Worm (Caenorhabditis elegans) whole organism, L4 larva: Measurements from ENCODE around the gene R04D3.3.
A peak's percentile ranks its signal among the peaks of the same experiment; 100 is the strongest.

Experiments used
- F26F4.8 ChIP-seq: fragments of 200-800 bp; sonication (Bioruptor generic); conservative IDR thresholded peaks from 2 replicates; pipeline ENCODE4 v1.3.6; 2022; ENCODE audit warnings: missing genetic modification characterization, missing compliant biosample characterization
- T26A8.4 ChIP-seq: fragments of 200-800 bp; sonication (Bioruptor generic); IDR thresholded peaks from 2 replicates; pipeline ENCODE4 v1.3.6; 2022; ENCODE audit warnings: missing genetic modification characterization, missing compliant biosample characterization
- Y5F2A.4 ChIP-seq: fragments of 200-800 bp; sonication (Bioruptor generic); optimal IDR thresholded peaks from 2 replicates; lab custom pipeline; 2018; ENCODE audit warnings: mild to moderate bottlenecking, missing genetic modification characterization, missing compliant biosample characterization
- Y75B8A.6 ChIP-seq: fragments of 200-800 bp; sonication (Bioruptor generic); IDR thresholded peaks from 2 replicates; pipeline ENCODE4 v1.3.6; 2022; ENCODE audit warnings: missing genetic modification reagents, missing genetic modification characterization, missing compliant biosample characterization
- aha-1 ChIP-seq: fragments of 150-350 bp; peaks from one replicate; lab custom pipeline; 2014; ENCODE audit warnings: missing biosample characterization, missing genetic modification characterization
- ceh-20 ChIP-seq: fragments of 200-800 bp; sonication (Bioruptor generic); IDR thresholded peaks from 2 replicates; pipeline ENCODE4 v1.3.6; 2022; ENCODE audit warnings: missing genetic modification reagents, missing genetic modification characterization, missing compliant biosample characterization
- ceh-32 ChIP-seq: sonication (generic microtip); optimal IDR thresholded peaks from 2 replicates; lab custom pipeline; 2016; ENCODE audit warnings: mild to moderate bottlenecking, missing genetic modification characterization, missing compliant biosample characterization; ENCODE audit not compliant: poor library complexity
- ceh-44 ChIP-seq: fragments of 200-800 bp; sonication (Bioruptor generic); IDR thresholded peaks from 2 replicates; pipeline ENCODE4 v1.3.6; 2022; ENCODE audit warnings: missing genetic modification reagents, missing genetic modification characterization, missing compliant biosample characterization
- ceh-62 ChIP-seq: sonication (generic microtip); optimal IDR thresholded peaks from 2 replicates; lab custom pipeline; 2017; ENCODE audit warnings: missing biosample characterization, missing genetic modification characterization
- ceh-82 ChIP-seq: sonication (generic microtip); optimal IDR thresholded peaks from 2 replicates; lab custom pipeline; 2017; ENCODE audit warnings: missing biosample characterization, missing genetic modification characterization
- ces-1 ChIP-seq: fragments of 150-350 bp; sonication (generic microtip); optimal IDR thresholded peaks from 4 replicates; lab custom pipeline; 2014; ENCODE audit warnings: missing biosample characterization, missing genetic modification reagents, missing genetic modification characterization
- ctbp-1 ChIP-seq: fragments of 200-800 bp; sonication (Bioruptor generic); IDR thresholded peaks from 2 replicates; pipeline ENCODE4 v1.3.6; 2022; ENCODE audit warnings: missing genetic modification reagents, missing genetic modification characterization, missing compliant biosample characterization
- daf-12 ChIP-seq: fragments of 150-350 bp; optimal IDR thresholded peaks from 2 replicates; lab custom pipeline; 2014; ENCODE audit warnings: missing biosample characterization, missing genetic modification reagents, missing genetic modification characterization
- daf-8 ChIP-seq: fragments of 200-800 bp; sonication (Bioruptor generic); IDR thresholded peaks from 2 replicates; pipeline ENCODE4 v1.3.6; 2022; ENCODE audit warnings: missing genetic modification characterization, missing compliant biosample characterization
- dmd-6 ChIP-seq: fragments of 200-800 bp; sonication (Bioruptor generic); IDR thresholded peaks from 2 replicates; pipeline ENCODE4 v1.3.6; 2022; ENCODE audit warnings: missing genetic modification reagents, missing genetic modification characterization, missing compliant biosample characterization
- egl-43 ChIP-seq: fragments of 200-800 bp; sonication (Bioruptor generic); IDR thresholded peaks from 2 replicates; pipeline ENCODE4 v1.3.6; 2022; ENCODE audit warnings: missing genetic modification reagents, missing genetic modification characterization, missing compliant biosample characterization
- gei-8 ChIP-seq: fragments of 200-800 bp; sonication (Bioruptor generic); optimal IDR thresholded peaks from 2 replicates; lab custom pipeline; 2018; ENCODE audit warnings: mild to moderate bottlenecking, missing genetic modification characterization, missing compliant biosample characterization
- hlh-11 ChIP-seq: fragments of 200-800 bp; sonication (Bioruptor generic); optimal IDR thresholded peaks from 2 replicates; lab custom pipeline; 2018; ENCODE audit warnings: mild to moderate bottlenecking, missing genetic modification characterization, missing compliant biosample characterization
- lim-7 ChIP-seq: fragments of 200-800 bp; sonication (Bioruptor generic); IDR thresholded peaks from 2 replicates; pipeline ENCODE4 v1.3.6; 2022; ENCODE audit warnings: missing genetic modification characterization, missing compliant biosample characterization
- lin-1 ChIP-seq: fragments of 200-800 bp; sonication (Bioruptor generic); IDR thresholded peaks from 2 replicates; pipeline ENCODE4 v1.3.6; 2022; ENCODE audit warnings: missing genetic modification reagents, missing genetic modification characterization, missing compliant biosample characterization
- lin-15B ChIP-seq: fragments of 150-350 bp; sonication (generic microtip); optimal IDR thresholded peaks from 3 replicates; lab custom pipeline; 2014; ENCODE audit warnings: missing biosample characterization, missing genetic modification characterization
- lin-29 ChIP-seq: fragments of 200-800 bp; sonication (Bioruptor generic); IDR thresholded peaks from 2 replicates; pipeline ENCODE4 v1.3.6; 2022; ENCODE audit warnings: missing genetic modification reagents, missing genetic modification characterization, missing compliant biosample characterization
- lin-39 ChIP-seq: fragments of 150-350 bp; optimal IDR thresholded peaks from 2 replicates; lab custom pipeline; 2014; ENCODE audit warnings: missing biosample characterization, missing genetic modification reagents, missing genetic modification characterization
- lir-3 ChIP-seq: sonication (generic microtip); optimal IDR thresholded peaks from 2 replicates; lab custom pipeline; 2016; ENCODE audit warnings: mild to moderate bottlenecking, missing genetic modification characterization, missing compliant biosample characterization
- lsy-2 ChIP-seq, 2 experiments: fragments of 150-350 bp in 1 of 2; sonication (generic microtip) in 1 of 2; optimal IDR thresholded peaks; 2 replicates each; lab custom pipeline; 2014 to 2017; ENCODE audit warnings: missing biosample characterization in 2 of 2, missing genetic modification characterization in 2 of 2
- madf-9 ChIP-seq: fragments of 200-800 bp; sonication (Bioruptor generic); conservative IDR thresholded peaks from 2 replicates; pipeline ENCODE4 v1.3.6; 2022; ENCODE audit warnings: missing genetic modification reagents, missing genetic modification characterization, missing compliant biosample characterization
- mdt-29 ChIP-seq: fragments of 200-800 bp; sonication (Bioruptor generic); IDR thresholded peaks from 2 replicates; pipeline ENCODE4 v1.3.6; 2022; ENCODE audit warnings: missing genetic modification reagents, missing genetic modification characterization, missing compliant biosample characterization
- mep-1 ChIP-seq: fragments of 150-350 bp; sonication (generic microtip); optimal IDR thresholded peaks from 3 replicates; lab custom pipeline; 2014; ENCODE audit warnings: missing biosample characterization, missing genetic modification characterization
- mes-2 ChIP-seq: sonication (generic microtip); optimal IDR thresholded peaks from 2 replicates; lab custom pipeline; 2016; ENCODE audit warnings: missing genotype, mild to moderate bottlenecking, missing genetic modification characterization, missing compliant biosample characterization; ENCODE audit not compliant: poor library complexity, severe bottlenecking
- mxl-2 ChIP-seq: fragments of 200-800 bp; sonication (Bioruptor generic); conservative IDR thresholded peaks from 2 replicates; pipeline ENCODE4 v1.3.6; 2022; ENCODE audit warnings: missing genetic modification reagents, missing genetic modification characterization, missing compliant biosample characterization
- mxl-3 ChIP-seq: fragments of 200-800 bp; sonication (Bioruptor generic); optimal IDR thresholded peaks from 2 replicates; lab custom pipeline; 2018; ENCODE audit warnings: mild to moderate bottlenecking, missing genetic modification characterization, missing compliant biosample characterization
- nhr-111 ChIP-seq: fragments of 200-800 bp; sonication (Bioruptor generic); optimal IDR thresholded peaks from 2 replicates; lab custom pipeline; 2018; ENCODE audit warnings: mild to moderate bottlenecking, missing genetic modification characterization, missing compliant biosample characterization
- nhr-48 ChIP-seq: sonication (generic microtip); optimal IDR thresholded peaks from 2 replicates; lab custom pipeline; 2016; ENCODE audit warnings: mild to moderate bottlenecking, missing genetic modification characterization, missing compliant biosample characterization
- php-3 ChIP-seq: fragments of 200-800 bp; sonication (Bioruptor generic); IDR thresholded peaks from 2 replicates; pipeline ENCODE4 v1.3.6; 2022; ENCODE audit warnings: missing genetic modification reagents, missing genetic modification characterization, missing compliant biosample characterization
- saeg-2 ChIP-seq: fragments of 200-800 bp; sonication (Bioruptor generic); IDR thresholded peaks from 2 replicates; pipeline ENCODE4 v1.3.6; 2022; ENCODE audit warnings: missing genetic modification reagents, missing genetic modification characterization, missing compliant biosample characterization
- sdz-12 ChIP-seq: fragments of 200-800 bp; sonication (Bioruptor generic); optimal IDR thresholded peaks from 2 replicates; lab custom pipeline; 2018; ENCODE audit warnings: mild to moderate bottlenecking, missing genetic modification characterization, missing compliant biosample characterization
- set-16 ChIP-seq: fragments of 200-800 bp; sonication (Bioruptor generic); IDR thresholded peaks from 2 replicates; pipeline ENCODE4 v1.3.6; 2022; ENCODE audit warnings: missing genetic modification reagents, missing genetic modification characterization, missing compliant biosample characterization
- snpc-4 ChIP-seq: fragments of 150-350 bp; optimal IDR thresholded peaks from 2 replicates; lab custom pipeline; 2014; ENCODE audit warnings: missing biosample characterization, missing genetic modification characterization
- spr-1 ChIP-seq: sonication (generic microtip); optimal IDR thresholded peaks from 2 replicates; lab custom pipeline; 2016; ENCODE audit warnings: mild to moderate bottlenecking, missing genetic modification characterization, missing compliant biosample characterization
- tag-97 ChIP-seq: fragments of 200-800 bp; sonication (Bioruptor generic); IDR thresholded peaks from 2 replicates; pipeline ENCODE4 v1.3.6; 2022; ENCODE audit warnings: missing genetic modification characterization, missing compliant biosample characterization
- tra-1 ChIP-seq: fragments of 200-800 bp; sonication (Bioruptor generic); IDR thresholded peaks from 2 replicates; pipeline ENCODE4 v1.3.6; 2022; ENCODE audit warnings: missing genetic modification reagents, missing genetic modification characterization, missing compliant biosample characterization
- unc-130 ChIP-seq: sonication (generic microtip); optimal IDR thresholded peaks from 2 replicates; lab custom pipeline; 2016; ENCODE audit warnings: missing genetic modification reagents, missing genetic modification characterization, missing compliant biosample characterization
- unc-39 ChIP-seq: sonication (generic microtip); optimal IDR thresholded peaks from 2 replicates; lab custom pipeline; 2017; ENCODE audit warnings: missing biosample characterization, missing genetic modification characterization
- vab-7 ChIP-seq: fragments of 200-800 bp; sonication (Bioruptor generic); IDR thresholded peaks from 2 replicates; pipeline ENCODE4 v1.3.6; 2022; ENCODE audit warnings: missing genetic modification reagents, missing genetic modification characterization, missing compliant biosample characterization
- zfp-3 ChIP-seq: fragments of 200-800 bp; sonication (Bioruptor generic); conservative IDR thresholded peaks from 2 replicates; pipeline ENCODE4 v1.3.6; 2022; ENCODE audit warnings: missing genetic modification reagents, missing genetic modification characterization, missing compliant biosample characterization
- zip-11 ChIP-seq: fragments of 200-800 bp; sonication (Bioruptor generic); IDR thresholded peaks from 2 replicates; pipeline ENCODE4 v1.3.6; 2022; ENCODE audit warnings: missing genetic modification characterization, missing compliant biosample characterization

The R04D3.3 gene

ce11 chrX:13283462-13283861, 7.0 kb downstream of the R04D3.3 start (continued):
- TF ChIP-seq lir-3 (tag; lab: Kevin White, UChicago) (peak; percentile 59), gei-8 (GFP tag; lab: Kevin White, UChicago) (no peak), F26F4.8 (GFP tag; lab: Robert Waterston, UW) (peak; percentile 78), saeg-2 (0 out of 2 replicates have a peak, but pooled peaks have one; percentile 30), madf-9 (GFP tag; lab: Robert Waterston, UW) (0 out of 2 replicates have a peak, but pooled peaks have one; percentile 44), tra-1 (peak; percentile 71), ceh-62 (tag; lab: Kevin White, UChicago) (no peak), ceh-82 (no peak), lin-15B (no peak), mes-2 (tag; lab: Kevin White, UChicago) (no peak), mxl-2 (GFP tag; lab: Robert Waterston, UW) (no peak), lin-39 (no peak), nhr-111 (GFP tag; lab: Kevin White, UChicago) (peak; percentile 65), ceh-32 (tag; lab: Kevin White, UChicago) (no peak), aha-1 (tag; lab: Kevin White, UChicago) (no peak), unc-39 (tag; lab: Kevin White, UChicago) (no peak), spr-1 (peak; percentile 21), lin-29 (GFP tag; lab: Robert Waterston, UW) (no peak), ceh-20 (GFP tag; lab: Robert Waterston, UW) (0 out of 2 replicates have a peak, but pooled peaks have one; percentile 17), nhr-48 (peak; percentile 33), ctbp-1 (GFP tag; lab: Robert Waterston, UW) (0 out of 2 replicates have a peak, but pooled peaks have one; percentile 33), egl-43 (GFP tag; lab: Robert Waterston, UW) (peak; percentile 85), zfp-3 (GFP tag; lab: Robert Waterston, UW) (0 out of 2 replicates have a peak, but pooled peaks have one; percentile 12), unc-130 (GFP tag; lab: Kevin White, UChicago) (peak; percentile 19), lin-1 (GFP tag; lab: Robert Waterston, UW) (0 out of 2 replicates have a peak, but pooled peaks have one; percentile 46), T26A8.4 (GFP tag; lab: Robert Waterston, UW) (no peak; the same call in 1 of the 2 replicates), mxl-3 (peak; percentile 10), mdt-29 (no peak), Y5F2A.4 (peak; percentile 28), php-3 (no peak)

ce11 chrX:13278876-13279275, 11.6 kb downstream of the R04D3.3 start, which contains the start of gene phf-33:
phf-33 (minus strand) TSS chrX:13278976.
- no peak for TF ChIP-seq snpc-4
- TF ChIP-seq lsy-2 (tag; optimal IDR thresholded peaks at IDR 0.05; lab: Kevin White, UChicago): no peak
- TF ChIP-seq daf-12 (tag; lab: Kevin White, UChicago): no peak
- TF ChIP-seq ceh-44: no peak
- no peak for TF ChIP-seq mxl-2 (GFP tag; lab: Robert Waterston, UW)
- TF ChIP-seq hlh-11: no peak
- TF ChIP-seq egl-43 (GFP tag; lab: Robert Waterston, UW): no peak
- TF ChIP-seq php-3: no peak

- no peak for TF ChIP-seq zip-11 (GFP tag; lab: Robert Waterston, UW)
- TF ChIP-seq dmd-6: no peak
- TF ChIP-seq ces-1 (GFP tag; lab: Kevin White, UChicago): no peak
- TF ChIP-seq mxl-3: no peak
- TF ChIP-seq lim-7: no peak
- TF ChIP-seq ctbp-1 (GFP tag; lab: Robert Waterston, UW): no peak
- TF ChIP-seq saeg-2: no peak
- no peak for TF ChIP-seq sdz-12 (GFP tag; lab: Kevin White, UChicago)
- no peak for TF ChIP-seq tag-97 (GFP tag; lab: Robert Waterston, UW)
- no peak for TF ChIP-seq mep-1 (tag; lab: Kevin White, UChicago)
- TF ChIP-seq hlh-11: no peak
- no peak for TF ChIP-seq lin-39
- TF ChIP-seq set-16: no peak
- TF ChIP-seq Y75B8A.6 (GFP tag; lab: Robert Waterston, UW): no peak
- no peak for TF ChIP-seq vab-7 (GFP tag; lab: Robert Waterston, UW)
- TF ChIP-seq ceh-32 (tag; lab: Kevin White, UChicago): no peak
- no peak for TF ChIP-seq daf-8 (GFP tag; lab: Robert Waterston, UW)
Observed at ce11 chrX:13274102-13274501, 16.3 kb downstream of the R04D3.3 start, which contains the start of gene cyp-14A3. cyp-14A3 (minus strand) TSS chrX:13274202.
